Fruit fly (Drosophila melanogaster): ENCODE data around the gene Osi13.

DNA sequence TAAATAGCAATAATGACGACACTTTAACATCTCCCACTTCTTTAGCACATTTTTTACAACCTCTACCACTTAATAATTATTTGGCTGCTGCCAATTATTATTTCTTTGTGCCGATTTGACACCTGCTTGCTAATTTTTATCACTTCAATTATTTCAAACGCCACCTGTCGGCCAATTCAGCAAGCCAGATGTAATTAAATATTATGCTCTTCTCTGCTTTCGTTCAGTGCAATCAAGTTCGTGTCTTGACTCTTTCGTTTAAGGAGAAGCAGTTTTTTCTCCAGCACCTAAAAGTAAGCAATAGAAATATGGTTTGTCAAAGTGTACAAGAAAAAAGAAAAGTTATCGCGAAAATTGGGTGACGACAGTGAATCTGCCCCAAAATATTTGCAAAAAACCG, 37.1 kb upstream of the Osi13 start:
- TF ChIP-seq EcR (GFP tag; optimal IDR thresholded peaks at IDR 0.05) (no peak), rn (GFP tag; IDR thresholded peaks at IDR 0.05) (no peak), Ets98B (GFP tag; IDR thresholded peaks at IDR 0.05) (no peak), gl (tag; optimal IDR thresholded peaks at IDR 0.05) (no peak), CG15710 (tag; optimal IDR thresholded peaks at IDR 0.05) (no peak), CG8159 (tag; optimal IDR thresholded peaks at IDR 0.05) (no peak)
